Worm (Caenorhabditis elegans): Measurements from ENCODE around the gene sto-2.

sto-2 gene

DNA sequence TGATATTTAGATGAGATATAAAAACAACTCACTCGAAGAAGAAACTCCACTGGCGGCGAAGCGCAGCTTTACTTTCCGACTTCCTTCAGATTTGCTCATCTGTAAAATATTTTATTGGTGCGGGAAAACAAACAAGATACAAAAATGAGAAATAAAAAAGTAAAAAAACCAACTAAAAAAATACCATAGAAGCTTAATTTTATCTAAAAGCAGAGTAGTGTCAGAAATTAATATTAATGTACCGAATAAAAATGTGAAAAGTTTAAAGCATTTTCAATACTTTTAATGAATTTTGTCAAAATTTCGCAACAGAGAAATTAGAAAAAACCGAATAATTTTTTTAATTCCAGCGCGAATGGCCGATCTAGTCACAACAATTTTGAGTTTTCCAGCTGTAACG is at the start of gene sto-2:
TSS of gene sto-2 (minus strand) at position 101 of the 400 bp plus-strand sequence.
- TF ChIP-seq ztf-3 (GFP tag; optimal IDR thresholded peaks at IDR 0.05) (no peak), attf-3 (GFP tag; conservative IDR thresholded peaks at IDR 0.05) (no peak), zim-3 (tag; optimal IDR thresholded peaks at IDR 0.05) (no peak), hlh-12 (tag; optimal IDR thresholded peaks at IDR 0.05) (no peak), T26A5.8 (tag; optimal IDR thresholded peaks at IDR 0.05) (no peak), lag-1 (GFP tag; IDR thresholded peaks at IDR 0.05) (no peak), ceh-79 (tag; optimal IDR thresholded peaks at IDR 0.05) (no peak), nhr-90 (tag; optimal IDR thresholded peaks at IDR 0.05) (no peak), hrde-1 (tag; optimal IDR thresholded peaks at IDR 0.05; ENCODE audit: borderline replicate concordance) (no peak), pha-4 (tag; optimal IDR thresholded peaks at IDR 0.05) (no peak), madf-8 (GFP tag; conservative IDR thresholded peaks at IDR 0.05) (no peak), pbrm-1 (GFP tag; IDR thresholded peaks at IDR 0.05) (no peak), K11D2.4 (GFP tag; IDR thresholded peaks at IDR 0.05) (no peak), dpl-1 (GFP tag; optimal IDR thresholded peaks at IDR 0.05) (no peak), aptf-3 (GFP tag; IDR thresholded peaks at IDR 0.05) (no peak), gei-17 (GFP tag; optimal IDR thresholded peaks at IDR 0.05) (no peak)

DNA sequence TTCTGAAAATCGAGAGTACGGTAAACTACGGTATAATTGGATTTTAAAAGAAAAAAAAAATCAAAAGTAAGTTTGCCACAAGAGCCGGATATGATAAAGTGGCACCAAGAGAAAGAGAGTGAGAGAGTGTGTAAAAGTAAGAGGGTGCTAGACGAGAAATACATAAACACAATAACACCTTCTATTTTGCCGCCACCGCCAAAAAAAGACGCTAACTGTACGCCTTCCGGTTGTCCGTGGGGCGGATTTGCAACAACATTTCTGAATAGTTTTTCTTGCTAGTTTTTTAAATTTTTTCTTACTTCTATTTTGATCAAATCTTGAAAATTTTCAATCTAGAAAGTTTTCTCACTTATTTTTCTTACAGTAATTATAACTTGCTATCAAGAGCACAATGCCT is 49.5 kb upstream of the sto-2 start, which contains the start of gene F35C8.8:
TSS of gene F35C8.8 (minus strand) at position 2 of the 400 bp plus-strand sequence.
- no peak for TF ChIP-seq aptf-2 (GFP tag; conservative IDR thresholded peaks at IDR 0.05)
- TF ChIP-seq bed-2 (GFP tag; IDR thresholded peaks at IDR 0.05), result no peak
- TF ChIP-seq lin-54 (GFP tag; optimal IDR thresholded peaks at IDR 0.05), result no peak
- no peak for TF ChIP-seq ceh-58 (GFP tag; IDR thresholded peaks at IDR 0.05)
- TF ChIP-seq snpc-4 (GFP tag; optimal IDR thresholded peaks at IDR 0.05), result no peak
- no peak for TF ChIP-seq snpc-4 (tag; optimal IDR thresholded peaks at IDR 0.05)
- TF ChIP-seq dox-1 (GFP tag; IDR thresholded peaks at IDR 0.05), result no peak
- no peak for TF ChIP-seq F49E8.2 (tag; optimal IDR thresholded peaks at IDR 0.05; ENCODE audit: insufficient read depth)
- TF ChIP-seq lir-1 (GFP tag; conservative IDR thresholded peaks at IDR 0.05), result no peak
- no peak for TF ChIP-seq T07F8.4 (tag; optimal IDR thresholded peaks at IDR 0.05)
- no peak for TF ChIP-seq bed-1 (GFP tag; IDR thresholded peaks at IDR 0.05)
- no peak for TF ChIP-seq mcd-1 (GFP tag; IDR thresholded peaks at IDR 0.05)
- peak; percentile 27; the same call in 1 of the 2 replicates for TF ChIP-seq madf-8 (GFP tag; conservative IDR thresholded peaks at IDR 0.05)
- peak; percentile 7 for TF ChIP-seq xnd-1 (tag; optimal IDR thresholded peaks at IDR 0.05)
- no peak for TF ChIP-seq akir-1 (GFP tag; optimal IDR thresholded peaks at IDR 0.05)
- no peak for TF ChIP-seq aptf-3 (GFP tag; IDR thresholded peaks at IDR 0.05)
- TF ChIP-seq B0336.3 (GFP tag; IDR thresholded peaks at IDR 0.05), result no peak
- peak; percentile 48 for TF ChIP-seq hmg-1.2 (GFP tag; IDR thresholded peaks at IDR 0.05)
- no peak for TF ChIP-seq madf-3 (GFP tag; IDR thresholded peaks at IDR 0.05)
- no peak for TF ChIP-seq Y53G8AR.9 (GFP tag; conservative IDR thresholded peaks at IDR 0.05)
- TF ChIP-seq zfh-2 (GFP tag; conservative IDR thresholded peaks at IDR 0.05), result no peak
- peak; percentile 80 for TF ChIP-seq madf-6 (GFP tag; IDR thresholded peaks at IDR 0.05)
- no peak for TF ChIP-seq F22D6.2 (tag; optimal IDR thresholded peaks at IDR 0.05)
- no peak for TF ChIP-seq dpl-1 (GFP tag; optimal IDR thresholded peaks at IDR 0.05)
- peak; percentile 66 for TF ChIP-seq efl-1 (GFP tag; optimal IDR thresholded peaks at IDR 0.05)
- TF ChIP-seq snpc-1.1 (tag; optimal IDR thresholded peaks at IDR 0.05; ENCODE audit: insufficient read depth), result no peak
- no peak for TF ChIP-seq ceh-40 (GFP tag; IDR thresholded peaks at IDR 0.05)
- no peak for TF ChIP-seq ets-4 (GFP tag; optimal IDR thresholded peaks at IDR 0.05)

Data from whole organism, young adult.